Fruit fly (Drosophila melanogaster): ENCODE results near the gene CG6231.
A peak's percentile ranks its signal among the peaks of the same experiment; 100 is the strongest.

DNA sequence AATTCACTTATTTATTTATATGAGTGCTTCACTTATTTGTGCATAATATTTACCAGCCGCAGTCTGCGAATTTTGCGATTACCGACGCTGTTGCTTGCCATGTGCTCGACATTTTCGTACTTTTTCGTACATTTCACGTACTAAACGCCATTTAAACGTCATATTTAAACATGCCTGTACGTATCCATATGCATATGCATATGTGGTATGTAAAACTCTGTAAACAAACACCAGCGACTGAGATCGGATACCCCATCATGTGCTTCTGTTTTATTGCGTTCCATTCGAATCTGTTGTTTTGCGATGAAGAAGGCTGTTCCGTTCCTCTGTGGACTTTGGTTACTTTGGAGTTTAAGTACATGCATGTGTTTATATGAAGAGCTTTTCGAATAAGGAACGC lies 60.6 kb downstream of the CG6231 start:
- TF ChIP-seq Hr83 (GFP tag; optimal IDR thresholded peaks at IDR 0.05; ENCODE audit: poor library complexity, severe bottlenecking) (peak; percentile 18), brk (GFP tag; optimal IDR thresholded peaks at IDR 0.05) (no peak), psq (GFP tag; optimal IDR thresholded peaks at IDR 0.05) (peak; percentile 14)
